Fruit fly (Drosophila melanogaster) whole organism, prepupa: ENCODE measurements around the gene gny.

Experiments used
- Blimp-1 ChIP-seq: fragments of 200-800 bp; sonication (Bioruptor generic); optimal IDR thresholded peaks from 3 replicates; lab custom pipeline; 2017; ENCODE audit warnings: missing biosample characterization, missing genetic modification characterization, mild to moderate bottlenecking, moderate library complexity, missing genetic modification reagents
- CG10669 ChIP-seq: fragments of 200-800 bp; sonication (Bioruptor generic); optimal IDR thresholded peaks from 3 replicates; lab custom pipeline; 2018; ENCODE audit warnings: missing biosample characterization, mild to moderate bottlenecking, missing genetic modification characterization, moderate library complexity
- CG11294 ChIP-seq: fragments of 200-800 bp; sonication (Bioruptor generic); IDR thresholded peaks from 2 replicates; pipeline ENCODE4 v1.3.6; 2022; ENCODE audit warnings: missing biosample characterization, missing genetic modification characterization
- CG11762 ChIP-seq: fragments of 200-800 bp; sonication (Bioruptor generic); optimal IDR thresholded peaks from 3 replicates; lab custom pipeline; 2016; ENCODE audit warnings: missing biosample characterization, missing genetic modification characterization; ENCODE audit not compliant: insufficient read depth
- CG11902 ChIP-seq: fragments of 200-800 bp; sonication (Bioruptor generic); optimal IDR thresholded peaks from 3 replicates; lab custom pipeline; 2016; ENCODE audit warnings: missing biosample characterization, missing genetic modification characterization
- CG15336 ChIP-seq: fragments of 200-800 bp; sonication (Bioruptor generic); IDR thresholded peaks from 2 replicates; pipeline ENCODE4 v1.3.6; 2022; ENCODE audit warnings: missing biosample characterization, missing genetic modification characterization
- CG16779 ChIP-seq: fragments of 200-800 bp; sonication (Bioruptor generic); optimal IDR thresholded peaks from 3 replicates; lab custom pipeline; 2017; ENCODE audit warnings: missing biosample characterization, mild to moderate bottlenecking, missing genetic modification characterization
- CG3032 ChIP-seq: fragments of 200-800 bp; optimal IDR thresholded peaks from 2 replicates; lab custom pipeline; 2019; ENCODE audit warnings: missing biosample characterization, mild to moderate bottlenecking, missing genetic modification characterization, moderate library complexity
- CG31627 ChIP-seq: fragments of 200-800 bp; sonication (Bioruptor generic); optimal IDR thresholded peaks from 3 replicates; lab custom pipeline; 2016; ENCODE audit warnings: missing biosample characterization, missing genetic modification characterization
- CG34406 ChIP-seq: fragments of 200-800 bp; sonication (Bioruptor generic); optimal IDR thresholded peaks from 3 replicates; lab custom pipeline; 2016; ENCODE audit warnings: missing biosample characterization, missing genetic modification characterization
- CG6163 ChIP-seq: fragments of 200-800 bp; sonication (Bioruptor generic); IDR thresholded peaks from 3 replicates; pipeline ENCODE4 v1.3.6; 2022; ENCODE audit warnings: missing biosample characterization, missing genetic modification characterization
- CG6792 ChIP-seq: fragments of 200-800 bp; sonication (Bioruptor generic); optimal IDR thresholded peaks from 3 replicates; lab custom pipeline; 2016; ENCODE audit warnings: missing biosample characterization, missing genetic modification characterization
- CG6854 ChIP-seq: fragments of 200-800 bp; sonication (Bioruptor generic); optimal IDR thresholded peaks from 2 replicates; lab custom pipeline; 2017; ENCODE audit warnings: missing biosample characterization, mild to moderate bottlenecking, missing genetic modification characterization
- CG7368 ChIP-seq: fragments of 200-800 bp; sonication (Bioruptor generic); optimal IDR thresholded peaks from 3 replicates; lab custom pipeline; 2016; ENCODE audit warnings: missing biosample characterization, missing genetic modification characterization
- CG8632 ChIP-seq: fragments of 200-800 bp; sonication (Bioruptor generic); optimal IDR thresholded peaks from 3 replicates; lab custom pipeline; 2016; ENCODE audit warnings: missing biosample characterization, missing genetic modification characterization
- Eip75B ChIP-seq: fragments of 200-800 bp; sonication (Bioruptor generic); optimal IDR thresholded peaks from 3 replicates; lab custom pipeline; 2016; ENCODE audit warnings: missing biosample characterization, missing genetic modification characterization
- Eip78C ChIP-seq: fragments of 200-800 bp; sonication (Bioruptor generic); peaks from one replicate; lab custom pipeline; 2016; ENCODE audit warnings: missing biosample characterization, missing genetic modification characterization
- Eip93F ChIP-seq: fragments of 200-800 bp; sonication (Bioruptor generic); optimal IDR thresholded peaks from 2 replicates; lab custom pipeline; 2016; ENCODE audit warnings: missing biosample characterization, mild to moderate bottlenecking, missing genetic modification characterization
- Ets21C ChIP-seq: fragments of 200-800 bp; sonication (Bioruptor generic); optimal IDR thresholded peaks from 3 replicates; lab custom pipeline; 2016; ENCODE audit warnings: missing biosample characterization, missing genetic modification characterization
- Ets96B ChIP-seq: fragments of 200-800 bp; optimal IDR thresholded peaks from 2 replicates; lab custom pipeline; 2019; ENCODE audit warnings: missing biosample characterization, mild to moderate bottlenecking, missing genetic modification characterization, moderate library complexity
- Gug ChIP-seq: fragments of 200-800 bp; sonication (Bioruptor generic); IDR thresholded peaks from 2 replicates; pipeline ENCODE4 v1.3.6; 2022; ENCODE audit warnings: missing biosample characterization, missing genetic modification characterization
- Hr38 ChIP-seq: sonication (Bioruptor generic); optimal IDR thresholded peaks from 2 replicates; lab custom pipeline; 2016; ENCODE audit warnings: missing biosample characterization, missing genetic modification characterization
- Hr39 ChIP-seq: fragments of 200-800 bp; sonication (Bioruptor generic); optimal IDR thresholded peaks from 2 replicates; lab custom pipeline; 2016; ENCODE audit warnings: missing biosample characterization, missing genetic modification characterization
- Hr4 ChIP-seq: fragments of 200-800 bp; sonication (Bioruptor generic); optimal IDR thresholded peaks from 3 replicates; lab custom pipeline; 2016; ENCODE audit warnings: missing biosample characterization, missing genetic modification characterization
- Lpt ChIP-seq: fragments of 200-800 bp; sonication (Bioruptor generic); optimal IDR thresholded peaks from 3 replicates; lab custom pipeline; 2016; ENCODE audit warnings: missing biosample characterization, missing genetic modification characterization
- Met ChIP-seq: fragments of 200-800 bp; sonication (Bioruptor generic); optimal IDR thresholded peaks from 3 replicates; lab custom pipeline; 2016; ENCODE audit warnings: missing biosample characterization, missing genetic modification characterization
- OdsH ChIP-seq: fragments of 200-800 bp; sonication (Bioruptor generic); optimal IDR thresholded peaks from 3 replicates; lab custom pipeline; 2016; ENCODE audit warnings: missing biosample characterization, missing genetic modification characterization
- Smox ChIP-seq: fragments of 200-800 bp; sonication (Bioruptor generic); optimal IDR thresholded peaks from 3 replicates; lab custom pipeline; 2016; ENCODE audit warnings: missing biosample characterization, missing genetic modification characterization
- Sox102F ChIP-seq: fragments of 200-800 bp; sonication (Bioruptor generic); optimal IDR thresholded peaks from 2 replicates; lab custom pipeline; 2016; ENCODE audit warnings: missing biosample characterization, mild to moderate bottlenecking, missing genetic modification characterization
- Sox14 ChIP-seq: fragments of 200-800 bp; sonication (Bioruptor generic); optimal IDR thresholded peaks from 3 replicates; lab custom pipeline; 2016; ENCODE audit warnings: missing biosample characterization, missing genetic modification characterization
- Sox15 ChIP-seq: fragments of 200-800 bp; sonication (Bioruptor generic); optimal IDR thresholded peaks from 3 replicates; lab custom pipeline; 2016; ENCODE audit warnings: missing biosample characterization, missing genetic modification characterization
- achi ChIP-seq: fragments of 200-800 bp; sonication (Bioruptor generic); optimal IDR thresholded peaks from 3 replicates; lab custom pipeline; 2016; ENCODE audit warnings: missing biosample characterization, missing genetic modification characterization
- acj6 ChIP-seq: fragments of 200-800 bp; sonication (Bioruptor generic); optimal IDR thresholded peaks from 3 replicates; lab custom pipeline; 2016; ENCODE audit warnings: missing biosample characterization, missing genetic modification characterization
- cyc ChIP-seq: fragments of 200-800 bp; sonication (Bioruptor generic); optimal IDR thresholded peaks from 3 replicates; lab custom pipeline; 2016; ENCODE audit warnings: missing biosample characterization, missing genetic modification characterization
- dac ChIP-seq: fragments of 200-800 bp; sonication (Bioruptor generic); optimal IDR thresholded peaks from 2 replicates; lab custom pipeline; 2017; ENCODE audit warnings: missing biosample characterization, mild to moderate bottlenecking, missing genetic modification characterization
- dsx ChIP-seq: fragments of 200-800 bp; optimal IDR thresholded peaks from 3 replicates; lab custom pipeline; 2019; ENCODE audit warnings: missing biosample characterization, mild to moderate bottlenecking, missing genetic modification characterization, moderate library complexity; ENCODE audit not compliant: poor library complexity, severe bottlenecking
- esn ChIP-seq: fragments of 200-800 bp; sonication (Bioruptor generic); optimal IDR thresholded peaks from 2 replicates; lab custom pipeline; 2016; ENCODE audit warnings: missing biosample characterization, mild to moderate bottlenecking, missing genetic modification characterization, moderate library complexity
- fd59A ChIP-seq: fragments of 200-800 bp; sonication (Bioruptor generic); optimal IDR thresholded peaks from 2 replicates; lab custom pipeline; 2017; ENCODE audit warnings: missing biosample characterization, mild to moderate bottlenecking, missing genetic modification characterization, missing genetic modification reagents
- fkh ChIP-seq: fragments of 200-800 bp; sonication (Bioruptor generic); optimal IDR thresholded peaks from 3 replicates; lab custom pipeline; 2017; ENCODE audit warnings: missing biosample characterization, mild to moderate bottlenecking, missing genetic modification characterization, moderate library complexity
- lz ChIP-seq: fragments of 200-800 bp; sonication (Bioruptor generic); optimal IDR thresholded peaks from 3 replicates; lab custom pipeline; 2016; ENCODE audit warnings: missing biosample characterization, missing genetic modification characterization
- net ChIP-seq: fragments of 200-800 bp; sonication (Bioruptor generic); optimal IDR thresholded peaks from 3 replicates; lab custom pipeline; 2016; ENCODE audit warnings: missing biosample characterization, missing genetic modification characterization
- pdm3 ChIP-seq: fragments of 200-800 bp; sonication (Bioruptor generic); optimal IDR thresholded peaks from 3 replicates; lab custom pipeline; 2016; ENCODE audit warnings: missing biosample characterization, missing genetic modification characterization
- salr ChIP-seq, 2 experiments: fragments of 200-800 bp; sonication (Bioruptor generic); optimal IDR thresholded peaks; 3 replicates each; lab custom pipeline; 2016 to 2018; ENCODE audit warnings: missing biosample characterization in 2 of 2, missing genetic modification characterization in 2 of 2, mild to moderate bottlenecking in 1 of 2
- ss ChIP-seq, 2 experiments: fragments of 200-800 bp; sonication (Bioruptor generic); optimal IDR thresholded peaks; 2 replicates in 1 of 2; 3 replicates in 1 of 2; lab custom pipeline; 2017 to 2018; ENCODE audit warnings: mild to moderate bottlenecking in 2 of 2, missing biosample characterization in 2 of 2, missing genetic modification characterization in 2 of 2, moderate library complexity in 1 of 2
- topi ChIP-seq: fragments of 200-800 bp; sonication (Bioruptor generic); optimal IDR thresholded peaks from 3 replicates; lab custom pipeline; 2016; ENCODE audit warnings: missing biosample characterization, missing genetic modification characterization
- vri ChIP-seq: fragments of 200-800 bp; sonication (Bioruptor generic); optimal IDR thresholded peaks from 3 replicates; lab custom pipeline; 2016; ENCODE audit warnings: missing biosample characterization, mild to moderate bottlenecking, missing genetic modification characterization

The gny gene

dm6 chr2L:10387869-10388726 is 8.2 kb downstream of the gny start, which contains the start of gene da:
Gene da, plus strand, starts transcription at chr2L:10388105.
- TF ChIP-seq Blimp-1 (peak; percentile 17), CG3032 (tag; lab: Kevin White, UChicago) (peak; percentile 61), fkh (GFP tag; lab: Kevin White, UChicago) (peak; percentile 47), pdm3 (peak; percentile 73), CG15336 (GFP tag; lab: Robert Waterston, UW) (0 out of 2 replicates have a peak, but pooled peaks have one; percentile 31), Hr4 (peak; percentile 54), Met (peak; percentile 62), CG6792 (peak; percentile 36), CG8632 (GFP tag; lab: Kevin White, UChicago) (no peak), CG11294 (GFP tag; lab: Robert Waterston, UW) (no peak), Hr38 (GFP tag; lab: Kevin White, UChicago) (no peak), dac (GFP tag; lab: Kevin White, UChicago) (peak; percentile 8), OdsH (peak; percentile 58), topi (GFP tag; lab: Kevin White, UChicago) (peak; percentile 44), achi (peak; percentile 45), Ets21C (GFP tag; lab: Kevin White, UChicago) (peak; percentile 12), CG11762 (GFP tag; lab: Kevin White, UChicago) (no peak), cyc (GFP tag; lab: Kevin White, UChicago) (peak; percentile 50), Sox102F (GFP tag; lab: Kevin White, UChicago) (peak; percentile 4), Sox15 (GFP tag; lab: Kevin White, UChicago) (peak; percentile 5), vri (GFP tag; lab: Kevin White, UChicago) (peak; percentile 45), ss (GFP tag; optimal IDR thresholded peaks at IDR 0.05; lab: Kevin White, UChicago) (peak in 1 of 2 experiments; percentile 24), salr (GFP tag; optimal IDR thresholded peaks at IDR 0.05; lab: Kevin White, UChicago) (peak in 1 of 2 experiments; percentile 28), dsx (GFP tag; lab: Kevin White, UChicago) (peak; percentile 29), Gug (GFP tag; lab: Robert Waterston, UW) (no peak), CG34406 (GFP tag; lab: Kevin White, UChicago) (no peak), Sox14 (GFP tag; lab: Kevin White, UChicago) (peak; percentile 80), CG7368 (peak; percentile 24), Ets96B (tag; lab: Kevin White, UChicago) (peak; percentile 24), acj6 (GFP tag; lab: Kevin White, UChicago) (peak; percentile 38), Eip78C (GFP tag; lab: Kevin White, UChicago) (peak; percentile 73), Hr39 (GFP tag; lab: Kevin White, UChicago) (peak; percentile 63), Eip93F (peak; percentile 21), lz (GFP tag; lab: Kevin White, UChicago) (peak; percentile 61), CG10669 (GFP tag; lab: Kevin White, UChicago) (peak; percentile 22), Eip75B (GFP tag; lab: Kevin White, UChicago) (peak; percentile 67), CG31627 (GFP tag; lab: Kevin White, UChicago) (peak; percentile 58), net (GFP tag; lab: Kevin White, UChicago) (peak; percentile 23), fd59A (GFP tag; lab: Kevin White, UChicago) (no peak), CG11902 (GFP tag; lab: Kevin White, UChicago) (peak; percentile 11), CG6854 (no peak), Lpt (no peak), CG6163 (GFP tag; lab: Robert Waterston, UW) (no peak), esn (GFP tag; lab: Kevin White, UChicago) (peak; percentile 66), CG16779 (tag; lab: Kevin White, UChicago) (no peak), Smox (GFP tag; lab: Kevin White, UChicago) (peak; percentile 56)
